Worm (Caenorhabditis elegans) whole organism, L4/young adult: Measurements from ENCODE around the gene C26G2.2.

ENCODE experiments used
- W03F9.2 ChIP-seq: fragments of 150-350 bp; optimal IDR thresholded peaks from 2 replicates; lab custom pipeline; 2014; ENCODE audit warnings: missing biosample characterization, missing genetic modification characterization
- dao-5 ChIP-seq: sonication (generic microtip); optimal IDR thresholded peaks from 2 replicates; lab custom pipeline; 2016; ENCODE audit warnings: missing genotype, missing genetic modification characterization, moderate library complexity, missing compliant biosample characterization
- him-1 ChIP-seq: sonication (generic microtip); optimal IDR thresholded peaks from 2 replicates; lab custom pipeline; 2016; ENCODE audit warnings: missing genotype, missing genetic modification reagents, missing genetic modification characterization, missing compliant biosample characterization

The C26G2.2 gene

ce11 chrX:14664028-14664427 lies at the start of gene C26G2.2:
Gene C26G2.2, plus strand, starts transcription at chrX:14664328.
- no peak for TF ChIP-seq W03F9.2 (tag; lab: Kevin White, UChicago)
- TF ChIP-seq him-1 (tag; lab: Kevin White, UChicago), result no peak
- TF ChIP-seq dao-5 (tag; lab: Kevin White, UChicago), result no peak

ce11 chrX:14621207-14621606 lies 42.9 kb upstream of the C26G2.2 start:
- TF ChIP-seq dao-5 (tag; lab: Kevin White, UChicago) (no peak), him-1 (tag; lab: Kevin White, UChicago) (no peak), W03F9.2 (tag; lab: Kevin White, UChicago) (no peak)

ce11 chrX:14628816-14629215 lies 35.3 kb upstream of the C26G2.2 start, which contains the start of gene F54E4.2:
Gene F54E4.2, minus strand, starts transcription at chrX:14628916.
- TF ChIP-seq dao-5 (tag; lab: Kevin White, UChicago) (no peak), him-1 (tag; lab: Kevin White, UChicago) (no peak), W03F9.2 (tag; lab: Kevin White, UChicago) (no peak)

ce11 chrX:14633679-14634078 lies 30.4 kb upstream of the C26G2.2 start:
- TF ChIP-seq W03F9.2 (tag; lab: Kevin White, UChicago) (no peak), him-1 (tag; lab: Kevin White, UChicago) (peak; percentile 5), dao-5 (tag; lab: Kevin White, UChicago) (no peak)

ce11 chrX:14636157-14636556 lies 28.0 kb upstream of the C26G2.2 start, which contains the start of gene F54E4.3:
Gene F54E4.3, minus strand, starts transcription at chrX:14636421.
- TF ChIP-seq W03F9.2 (tag; lab: Kevin White, UChicago) (no peak), him-1 (tag; lab: Kevin White, UChicago) (no peak), dao-5 (tag; lab: Kevin White, UChicago) (no peak)

- no peak for TF ChIP-seq dao-5 (tag; lab: Kevin White, UChicago)
- peak; percentile 83 for TF ChIP-seq him-1 (tag; lab: Kevin White, UChicago)
Observed at ce11 chrX:14636712-14637111, 27.4 kb upstream of the C26G2.2 start.

ce11 chrX:14637445-14637844 lies 26.7 kb upstream of the C26G2.2 start:
- TF ChIP-seq him-1 (tag; lab: Kevin White, UChicago), result no peak
- TF ChIP-seq W03F9.2 (tag; lab: Kevin White, UChicago), result no peak

ce11 chrX:14639941-14640340 lies 24.2 kb upstream of the C26G2.2 start:
- no peak for TF ChIP-seq W03F9.2 (tag; lab: Kevin White, UChicago)
- peak; percentile 78 for TF ChIP-seq him-1 (tag; lab: Kevin White, UChicago)
- TF ChIP-seq dao-5 (tag; lab: Kevin White, UChicago), result no peak

ce11 chrX:14645392-14645791 lies 18.7 kb upstream of the C26G2.2 start, which contains the start of gene F54E4.4:
Gene F54E4.4, minus strand, starts transcription at chrX:14645492.
- TF ChIP-seq W03F9.2 (tag; lab: Kevin White, UChicago) (no peak), dao-5 (tag; lab: Kevin White, UChicago) (no peak), him-1 (tag; lab: Kevin White, UChicago) (no peak)

ce11 chrX:14649224-14649623 lies 14.9 kb upstream of the C26G2.2 start:
- TF ChIP-seq dao-5 (tag; lab: Kevin White, UChicago) (no peak), W03F9.2 (tag; lab: Kevin White, UChicago) (no peak), him-1 (tag; lab: Kevin White, UChicago) (no peak)

- TF ChIP-seq him-1 (tag; lab: Kevin White, UChicago) (no peak), W03F9.2 (tag; lab: Kevin White, UChicago) (no peak), dao-5 (tag; lab: Kevin White, UChicago) (no peak)
Observed at ce11 chrX:14652058-14652457, 12.1 kb upstream of the C26G2.2 start.

- TF ChIP-seq him-1 (tag; lab: Kevin White, UChicago) (no peak), dao-5 (tag; lab: Kevin White, UChicago) (no peak), W03F9.2 (tag; lab: Kevin White, UChicago) (no peak)
Observed at ce11 chrX:14653486-14653885, 10.6 kb upstream of the C26G2.2 start.

- TF ChIP-seq W03F9.2 (tag; lab: Kevin White, UChicago), result no peak
- no peak for TF ChIP-seq dao-5 (tag; lab: Kevin White, UChicago)
- no peak for TF ChIP-seq him-1 (tag; lab: Kevin White, UChicago)
Observed at ce11 chrX:14654668-14655067, 9.5 kb upstream of the C26G2.2 start, which contains the start of gene syg-2. Gene syg-2, plus strand, starts transcription at chrX:14654968.

- TF ChIP-seq W03F9.2 (tag; lab: Kevin White, UChicago), result no peak
- no peak for TF ChIP-seq him-1 (tag; lab: Kevin White, UChicago)
- no peak for TF ChIP-seq dao-5 (tag; lab: Kevin White, UChicago)
Observed at ce11 chrX:14657445-14657844, 6.7 kb upstream of the C26G2.2 start.
